Worm (Caenorhabditis elegans): ENCODE measurements around the gene F35H10.5.
A peak's percentile ranks its signal among the peaks of the same experiment; 100 is the strongest.

F35H10.5 gene

DNA sequence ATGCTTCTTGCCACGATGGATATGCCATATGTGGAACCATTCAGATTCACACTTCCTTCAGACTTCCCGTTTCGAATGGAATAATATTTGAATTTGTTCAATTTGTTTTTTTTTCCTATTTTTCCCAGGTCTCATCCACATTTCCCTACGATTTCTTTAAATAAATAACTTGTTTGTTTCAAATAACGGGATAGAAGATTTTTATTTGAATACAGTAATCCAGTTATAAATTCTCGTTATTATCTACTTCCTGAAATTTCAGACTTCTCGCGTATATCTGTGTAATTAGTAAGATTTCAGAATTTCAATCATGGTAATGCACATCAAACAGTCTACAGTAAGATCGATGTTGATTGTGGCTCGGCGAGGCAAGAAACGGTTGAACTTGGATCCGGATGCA is at the start of gene F35H10.5:
F35H10.5 (plus strand) TSS at position 301 of the 400 bp plus-strand sequence.
- TF ChIP-seq ref-1 (GFP tag; conservative IDR thresholded peaks at IDR 0.05) (no peak), T22C8.4 (GFP tag; IDR thresholded peaks at IDR 0.05) (no peak), klf-2 (GFP tag; conservative IDR thresholded peaks at IDR 0.05) (no peak), flt-1 (GFP tag; IDR thresholded peaks at IDR 0.05) (no peak), ztf-23 (GFP tag; IDR thresholded peaks at IDR 0.05) (no peak), ztf-29 (GFP tag; IDR thresholded peaks at IDR 0.05) (no peak)

DNA sequence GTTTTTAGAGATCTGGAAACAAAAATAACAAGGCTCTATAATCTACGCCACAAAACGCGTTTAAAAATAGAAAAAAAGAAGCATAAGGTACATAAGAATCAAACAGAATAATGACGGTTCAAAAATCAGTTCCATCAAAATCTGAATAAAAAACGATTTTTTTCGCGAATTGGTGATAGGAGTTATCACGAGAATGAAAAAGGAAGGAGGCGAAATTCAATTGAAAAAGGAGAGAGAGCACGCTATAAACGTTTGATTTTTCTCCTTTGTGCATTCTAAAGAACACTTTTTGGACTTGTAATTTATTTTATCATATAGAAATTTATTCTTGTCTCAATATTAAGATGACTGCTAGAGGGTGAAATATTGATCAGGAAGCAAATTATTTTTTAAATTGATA is 49.2 kb upstream of the F35H10.5 start:
- TF ChIP-seq tab-1 (GFP tag; IDR thresholded peaks at IDR 0.05) (no peak), ref-1 (GFP tag; conservative IDR thresholded peaks at IDR 0.05) (no peak), cog-1 (tag; optimal IDR thresholded peaks at IDR 0.05) (no peak), med-1 (GFP tag; optimal IDR thresholded peaks at IDR 0.05; ENCODE audit: insufficient read depth) (no peak), klf-2 (GFP tag; conservative IDR thresholded peaks at IDR 0.05) (no peak), ztf-23 (GFP tag; IDR thresholded peaks at IDR 0.05) (no peak)

DNA sequence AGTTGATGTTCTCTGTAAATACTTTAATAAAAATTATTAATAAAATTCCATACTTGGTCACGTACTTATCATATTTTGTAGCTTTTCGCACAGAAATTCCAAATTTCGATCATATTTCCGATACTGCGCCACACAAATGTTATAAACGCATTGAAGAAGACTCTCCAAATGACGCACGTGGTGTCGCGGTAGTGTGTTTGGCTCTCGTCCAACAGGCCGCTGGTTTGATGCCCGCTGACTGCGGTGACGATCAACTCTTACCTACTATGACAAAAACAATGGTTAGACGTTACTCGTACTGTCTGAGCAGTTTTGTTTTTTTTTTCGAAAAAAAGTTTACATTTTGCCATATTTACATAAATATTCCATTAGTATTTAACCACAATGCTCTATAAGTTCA is 47.7 kb upstream of the F35H10.5 start:
- TF ChIP-seq med-1 (GFP tag; optimal IDR thresholded peaks at IDR 0.05; ENCODE audit: insufficient read depth) (peak; percentile 76), cog-1 (tag; optimal IDR thresholded peaks at IDR 0.05) (peak; percentile 96), tab-1 (GFP tag; IDR thresholded peaks at IDR 0.05) (peak; percentile 98), klf-2 (GFP tag; conservative IDR thresholded peaks at IDR 0.05) (peak; percentile 90), flt-1 (GFP tag; IDR thresholded peaks at IDR 0.05) (peak; percentile 98), ztf-23 (GFP tag; IDR thresholded peaks at IDR 0.05) (peak; percentile 95), ref-1 (GFP tag; conservative IDR thresholded peaks at IDR 0.05) (peak; percentile 96), ztf-29 (GFP tag; IDR thresholded peaks at IDR 0.05) (peak; percentile 94), T22C8.4 (GFP tag; IDR thresholded peaks at IDR 0.05) (peak; percentile 96)

DNA sequence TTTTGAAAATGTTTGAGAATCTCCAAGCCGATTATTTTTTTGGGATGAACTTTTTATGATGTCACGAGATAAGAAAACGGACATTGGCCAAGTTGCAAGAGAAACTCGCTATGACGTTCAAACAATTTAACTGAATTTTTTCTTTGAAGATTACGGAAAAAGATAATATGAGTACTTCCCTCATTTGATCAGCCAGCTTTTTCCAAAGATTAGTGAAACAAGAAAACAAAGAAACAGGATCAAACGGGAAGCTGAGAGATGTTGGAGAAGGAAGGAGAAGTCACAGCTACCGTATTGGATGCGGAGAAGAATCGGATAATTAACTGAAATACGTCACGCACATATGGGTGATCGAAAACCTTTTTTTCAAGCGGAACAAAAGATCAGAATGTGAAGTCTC is 46.4 kb upstream of the F35H10.5 start:
- TF ChIP-seq tab-1 (GFP tag; IDR thresholded peaks at IDR 0.05) (no peak), ref-1 (GFP tag; conservative IDR thresholded peaks at IDR 0.05) (no peak)

DNA sequence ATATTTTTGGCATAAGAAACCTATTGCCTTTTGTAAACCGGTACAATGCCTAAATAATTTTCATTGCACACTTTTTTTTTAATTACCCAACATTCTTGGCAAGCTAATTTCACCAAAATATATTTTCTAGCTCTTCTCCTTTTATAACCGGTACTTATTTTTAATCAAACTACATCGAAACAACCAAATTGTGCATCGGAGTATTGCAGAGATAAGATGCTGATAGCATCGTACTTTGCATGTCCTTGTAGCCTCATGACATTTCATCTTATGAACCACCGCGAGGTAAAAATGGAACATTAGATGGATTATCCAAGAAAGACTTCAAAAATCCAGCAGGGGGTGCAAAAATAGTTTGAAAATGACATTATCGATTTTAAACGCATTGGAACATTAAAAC is 45.3 kb upstream of the F35H10.5 start:
- no peak for TF ChIP-seq klf-2 (GFP tag; conservative IDR thresholded peaks at IDR 0.05)
- TF ChIP-seq flt-1 (GFP tag; IDR thresholded peaks at IDR 0.05): no peak
- no peak for TF ChIP-seq med-1 (GFP tag; optimal IDR thresholded peaks at IDR 0.05; ENCODE audit: insufficient read depth)
- no peak for TF ChIP-seq T22C8.4 (GFP tag; IDR thresholded peaks at IDR 0.05)
- TF ChIP-seq tab-1 (GFP tag; IDR thresholded peaks at IDR 0.05): no peak
- TF ChIP-seq cog-1 (tag; optimal IDR thresholded peaks at IDR 0.05): no peak
- no peak for TF ChIP-seq ztf-23 (GFP tag; IDR thresholded peaks at IDR 0.05)
- no peak for TF ChIP-seq ztf-29 (GFP tag; IDR thresholded peaks at IDR 0.05)
- no peak for TF ChIP-seq ref-1 (GFP tag; conservative IDR thresholded peaks at IDR 0.05)

DNA sequence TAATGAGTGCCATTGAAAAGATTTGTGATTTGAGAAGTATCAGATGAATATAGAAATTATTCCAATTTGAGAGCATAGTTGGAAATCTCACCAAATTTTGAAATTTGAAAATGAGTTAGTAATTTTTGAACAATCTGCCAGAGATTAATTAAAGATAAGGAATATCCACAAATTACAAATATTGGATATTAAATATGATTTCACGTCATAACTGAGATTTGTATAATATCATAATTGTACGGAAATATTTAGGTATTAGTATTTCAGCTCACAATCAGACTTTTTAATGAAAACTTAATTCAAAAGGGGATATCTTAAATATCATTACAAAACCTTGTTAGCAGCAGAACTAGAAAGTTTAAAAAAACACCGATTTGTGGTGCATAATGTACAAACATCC is 40.7 kb upstream of the F35H10.5 start, which contains the start of gene K07H8.7:
K07H8.7 (minus strand) TSS at position 101 of the 400 bp plus-strand sequence.
- TF ChIP-seq tab-1 (GFP tag; IDR thresholded peaks at IDR 0.05): no peak
- TF ChIP-seq cog-1 (tag; optimal IDR thresholded peaks at IDR 0.05): no peak
- no peak for TF ChIP-seq flt-1 (GFP tag; IDR thresholded peaks at IDR 0.05)
- TF ChIP-seq T22C8.4 (GFP tag; IDR thresholded peaks at IDR 0.05): no peak
- TF ChIP-seq klf-2 (GFP tag; conservative IDR thresholded peaks at IDR 0.05): no peak
- TF ChIP-seq ztf-23 (GFP tag; IDR thresholded peaks at IDR 0.05): no peak
- no peak for TF ChIP-seq ztf-29 (GFP tag; IDR thresholded peaks at IDR 0.05)
- TF ChIP-seq med-1 (GFP tag; optimal IDR thresholded peaks at IDR 0.05; ENCODE audit: insufficient read depth): no peak
- TF ChIP-seq ref-1 (GFP tag; conservative IDR thresholded peaks at IDR 0.05): no peak

DNA sequence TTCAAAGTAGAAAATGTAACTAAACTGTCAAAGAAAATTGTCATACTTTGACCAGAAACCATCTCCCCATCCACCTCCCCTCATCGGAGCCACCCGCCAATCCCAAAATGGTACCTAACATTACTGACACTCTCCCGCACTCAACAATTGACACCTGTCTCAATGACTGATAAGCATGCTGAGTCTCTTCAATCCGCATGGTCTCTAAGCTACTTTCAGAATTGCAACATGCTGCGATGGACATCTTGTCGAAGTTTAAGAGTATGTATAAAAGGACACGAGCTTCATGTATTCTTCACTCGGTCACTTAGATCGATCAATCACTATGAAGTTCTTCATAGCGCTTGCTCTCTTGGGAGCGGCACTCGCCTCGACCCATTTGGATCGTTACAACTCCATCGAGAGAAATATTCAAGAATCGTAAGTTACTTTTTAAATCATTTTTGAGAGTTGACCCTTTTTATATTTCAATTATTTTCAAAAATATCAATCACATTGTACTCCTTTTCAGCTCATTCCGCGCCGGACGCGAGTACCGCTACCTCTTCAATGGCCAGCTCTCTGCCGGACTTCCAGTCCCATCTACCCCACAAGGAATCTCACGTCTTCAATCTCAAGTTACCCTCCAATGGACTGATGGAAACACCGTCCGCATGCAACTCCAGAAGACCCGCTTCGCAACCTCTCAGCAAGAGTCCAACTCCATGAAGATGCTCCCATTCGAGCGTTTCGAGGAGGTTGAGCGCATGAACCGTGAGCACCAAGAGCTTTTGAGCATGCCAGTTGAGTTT is 39.5 kb upstream of the F35H10.5 start, which contains the start of gene vit-6:
vit-6 (plus strand) TSS at position 310 of the 791 bp plus-strand sequence.
- TF ChIP-seq med-1 (GFP tag; optimal IDR thresholded peaks at IDR 0.05; ENCODE audit: insufficient read depth): no peak
- no peak for TF ChIP-seq ref-1 (GFP tag; conservative IDR thresholded peaks at IDR 0.05)
- no peak for TF ChIP-seq tab-1 (GFP tag; IDR thresholded peaks at IDR 0.05)
- TF ChIP-seq ztf-23 (GFP tag; IDR thresholded peaks at IDR 0.05): no peak

DNA sequence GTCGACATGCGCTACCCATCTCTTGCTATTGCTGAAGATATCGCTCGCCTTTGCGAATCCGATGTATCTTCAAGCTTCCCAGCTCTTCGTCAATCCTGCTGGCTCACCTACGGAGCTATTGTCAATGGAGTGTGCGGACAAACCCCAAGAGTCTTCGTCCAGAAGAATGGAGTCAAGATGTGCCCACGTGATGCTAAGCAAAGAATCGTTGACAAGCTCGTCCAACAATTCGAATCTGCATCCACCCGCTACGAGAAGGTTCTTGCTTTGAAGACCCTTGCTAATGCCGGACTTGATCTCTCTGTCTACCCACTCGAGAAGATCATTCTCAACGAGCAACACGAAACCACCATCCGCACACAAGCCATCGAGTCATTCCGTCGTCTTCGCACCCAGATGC is 37.9 kb upstream of the F35H10.5 start:
- no peak for TF ChIP-seq tab-1 (GFP tag; IDR thresholded peaks at IDR 0.05)
- TF ChIP-seq med-1 (GFP tag; optimal IDR thresholded peaks at IDR 0.05; ENCODE audit: insufficient read depth): no peak
- no peak for TF ChIP-seq T22C8.4 (GFP tag; IDR thresholded peaks at IDR 0.05)
- TF ChIP-seq klf-2 (GFP tag; conservative IDR thresholded peaks at IDR 0.05): no peak

DNA sequence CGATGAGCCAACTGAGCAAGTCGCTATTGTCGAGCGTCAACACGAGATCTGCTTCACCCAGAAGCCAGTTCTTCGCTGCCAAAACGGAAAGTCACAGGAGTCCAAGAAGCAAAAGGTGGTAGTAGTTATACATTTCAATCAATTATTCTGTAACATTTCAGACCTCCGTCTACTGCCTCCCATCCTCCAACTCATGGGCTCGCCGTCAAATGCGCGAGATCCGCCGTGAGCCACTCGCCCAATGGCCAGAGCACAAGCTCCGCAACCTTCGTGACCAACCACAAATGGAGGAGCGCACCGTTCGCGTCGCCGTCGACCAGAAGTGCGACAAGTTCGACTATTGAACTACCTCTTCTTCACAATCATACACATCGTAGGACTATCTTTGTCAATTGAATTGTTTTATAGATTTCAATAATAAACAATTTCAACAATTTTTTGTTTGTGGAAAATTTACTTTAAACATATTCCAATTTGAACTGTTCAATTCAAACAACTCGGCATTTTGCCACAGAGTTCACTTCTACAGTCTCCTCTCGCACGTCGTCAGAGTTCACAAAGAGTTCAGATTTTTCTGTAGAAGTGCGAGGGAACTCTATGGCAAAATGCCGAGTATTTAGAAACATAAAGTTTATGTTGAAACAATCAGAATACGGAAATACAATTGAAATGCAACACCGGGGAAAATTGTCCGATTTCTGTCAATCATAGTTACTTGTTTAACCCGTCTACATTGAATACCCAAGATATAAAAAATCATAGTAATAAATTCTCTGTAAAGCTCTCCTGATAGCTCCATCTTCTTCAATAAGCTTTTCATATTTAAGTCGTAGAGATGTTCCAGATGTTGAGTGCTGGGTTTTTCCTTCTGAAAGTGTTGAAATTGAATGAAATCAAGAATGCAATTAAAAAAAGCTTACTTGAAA is 34.3 kb upstream of the F35H10.5 start:
- TF ChIP-seq tab-1 (GFP tag; IDR thresholded peaks at IDR 0.05) (no peak), klf-2 (GFP tag; conservative IDR thresholded peaks at IDR 0.05) (no peak), med-1 (GFP tag; optimal IDR thresholded peaks at IDR 0.05; ENCODE audit: insufficient read depth) (no peak), ztf-23 (GFP tag; IDR thresholded peaks at IDR 0.05) (no peak), T22C8.4 (GFP tag; IDR thresholded peaks at IDR 0.05) (no peak)

DNA sequence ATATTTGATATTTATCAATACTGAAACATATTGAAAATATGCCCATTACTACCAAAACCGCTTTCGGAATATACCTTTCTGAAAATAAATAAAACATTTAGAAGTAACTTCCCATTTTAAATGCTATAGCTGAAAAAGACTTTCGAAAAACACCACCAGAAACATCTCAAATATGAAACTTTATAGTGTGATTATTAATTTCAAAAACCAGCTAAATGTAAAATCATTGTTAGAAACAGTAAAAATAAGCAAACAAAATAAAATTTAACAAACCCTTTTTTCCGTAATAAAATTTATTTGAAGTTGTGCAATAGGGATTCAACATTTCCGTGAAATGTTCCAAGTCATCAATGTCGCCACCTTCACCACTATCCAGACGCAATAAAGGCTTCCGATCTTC is 32.5 kb upstream of the F35H10.5 start, which contains the start of the genes K07H8.5 and K07H8.8:
K07H8.5 (plus strand) TSS at position 301 of the 400 bp plus-strand sequence.
K07H8.8 (minus strand) TSS at position 389 of the 400 bp plus-strand sequence.
- no peak for TF ChIP-seq cog-1 (tag; optimal IDR thresholded peaks at IDR 0.05)
- no peak for TF ChIP-seq tab-1 (GFP tag; IDR thresholded peaks at IDR 0.05)
- TF ChIP-seq ztf-29 (GFP tag; IDR thresholded peaks at IDR 0.05): no peak
- no peak for TF ChIP-seq ztf-23 (GFP tag; IDR thresholded peaks at IDR 0.05)
- no peak for TF ChIP-seq ref-1 (GFP tag; conservative IDR thresholded peaks at IDR 0.05)
- TF ChIP-seq klf-2 (GFP tag; conservative IDR thresholded peaks at IDR 0.05): no peak
- no peak for TF ChIP-seq T22C8.4 (GFP tag; IDR thresholded peaks at IDR 0.05)
- no peak for TF ChIP-seq flt-1 (GFP tag; IDR thresholded peaks at IDR 0.05)
- no peak for TF ChIP-seq med-1 (GFP tag; optimal IDR thresholded peaks at IDR 0.05; ENCODE audit: insufficient read depth)

All from whole organism, midembryonic.